Worm (Caenorhabditis elegans) whole organism, L2 larva: Measurements from ENCODE around the gene rml-4.

Experiments
- nhr-11 ChIP-seq: fragments of 150-350 bp; optimal IDR thresholded peaks from 2 replicates; lab custom pipeline; 2014; ENCODE audit warnings: missing biosample characterization, missing genetic modification characterization
- nhr-129 ChIP-seq: fragments of 150-350 bp; optimal IDR thresholded peaks from 2 replicates; lab custom pipeline; 2014; ENCODE audit warnings: missing biosample characterization, missing genetic modification characterization
- ztf-11 ChIP-seq: sonication (generic microtip); optimal IDR thresholded peaks from 2 replicates; lab custom pipeline; 2017; ENCODE audit warnings: missing biosample characterization, missing genetic modification characterization

- no peak for TF ChIP-seq ztf-11 (tag; lab: Kevin White, UChicago)
- no peak for TF ChIP-seq nhr-11 (tag; lab: Kevin White, UChicago)
- TF ChIP-seq nhr-129, result no peak
Observed at ce11 chrII:4301307-4301706, 6.4 kb downstream of the rml-4 start, which contains the start of gene gtf-2F1.
